Worm (Caenorhabditis elegans) whole organism, L1 larva: Measurements from ENCODE around the gene pdi-1.

Experiments
- C04F5.9 ChIP-seq: sonication (generic microtip); optimal IDR thresholded peaks from 2 replicates; lab custom pipeline; 2016; ENCODE audit warnings: missing genetic modification characterization, missing compliant biosample characterization
- C16A3.4 ChIP-seq: fragments of 150-350 bp; optimal IDR thresholded peaks from 2 replicates; lab custom pipeline; 2014; ENCODE audit warnings: missing biosample characterization, missing genetic modification characterization
- blmp-1 ChIP-seq: fragments of 150-350 bp; optimal IDR thresholded peaks from 2 replicates; lab custom pipeline; 2014; ENCODE audit warnings: missing biosample characterization, missing genetic modification characterization
- ceh-63 ChIP-seq: fragments of 200-800 bp; sonication (Bioruptor generic); optimal IDR thresholded peaks from 2 replicates; lab custom pipeline; 2018; ENCODE audit warnings: mild to moderate bottlenecking, missing genetic modification characterization, missing compliant biosample characterization
- ceh-88 ChIP-seq: fragments of 200-800 bp; sonication (Bioruptor generic); IDR thresholded peaks from 2 replicates; pipeline ENCODE4 v1.3.6; 2022; ENCODE audit warnings: missing genetic modification characterization, missing compliant biosample characterization
- ceh-90 ChIP-seq: sonication (generic microtip); optimal IDR thresholded peaks from 2 replicates; lab custom pipeline; 2016; ENCODE audit warnings: missing genetic modification characterization, missing compliant biosample characterization
- ces-1 ChIP-seq: fragments of 150-350 bp; optimal IDR thresholded peaks from 2 replicates; lab custom pipeline; 2014; ENCODE audit warnings: missing biosample characterization, missing genetic modification reagents, missing genetic modification characterization
- dpl-1 ChIP-seq, 3 experiments: fragments of 150-350 bp in 2 of 3; sonication (generic microtip) in 1 of 3; optimal IDR thresholded peaks; 2 replicates each; lab custom pipeline; 2014 to 2017; ENCODE audit warnings: missing biosample characterization in 3 of 3, missing genetic modification characterization in 3 of 3, missing genetic modification reagents in 3 of 3
- dsc-1 ChIP-seq: sonication (generic microtip); optimal IDR thresholded peaks from 2 replicates; lab custom pipeline; 2016; ENCODE audit warnings: mild to moderate bottlenecking, missing genetic modification characterization, missing compliant biosample characterization
- efl-1 ChIP-seq, 4 experiments: fragments of 150-350 bp; optimal IDR thresholded peaks in 3 of 4; peaks in 1 of 4; 1 replicate in 1 of 4; 2 replicates in 3 of 4; lab custom pipeline; 2014; ENCODE audit warnings: missing biosample characterization in 2 of 4, missing genetic modification characterization in 2 of 4, missing genetic modification reagents in 2 of 4
- efl-3 ChIP-seq: fragments of 200-800 bp; sonication (Bioruptor generic); optimal IDR thresholded peaks from 2 replicates; lab custom pipeline; 2018; ENCODE audit warnings: mild to moderate bottlenecking, missing genetic modification characterization, missing compliant biosample characterization
- egl-13 ChIP-seq: sonication (generic microtip); optimal IDR thresholded peaks from 2 replicates; lab custom pipeline; 2016; ENCODE audit warnings: missing genotype, missing genetic modification reagents, missing genetic modification characterization, missing compliant biosample characterization
- ets-5 ChIP-seq: fragments of 200-800 bp; sonication (Bioruptor generic); IDR thresholded peaks from 2 replicates; pipeline ENCODE4 v1.3.6; 2022; ENCODE audit warnings: missing genetic modification characterization, missing compliant biosample characterization
- fos-1 ChIP-seq: fragments of 150-350 bp; optimal IDR thresholded peaks from 2 replicates; lab custom pipeline; 2014; ENCODE audit warnings: missing biosample characterization, missing genetic modification characterization
- grh-1 ChIP-seq: fragments of 200-800 bp; sonication (Bioruptor generic); IDR thresholded peaks from 2 replicates; pipeline ENCODE4 v1.3.6; 2022; ENCODE audit warnings: missing genetic modification reagents, missing genetic modification characterization, missing compliant biosample characterization
- hlh-17 ChIP-seq: fragments of 200-800 bp; sonication (Bioruptor generic); optimal IDR thresholded peaks from 2 replicates; lab custom pipeline; 2018; ENCODE audit warnings: missing genetic modification characterization, mild to moderate bottlenecking, missing compliant biosample characterization, moderate library complexity, borderline replicate concordance
- hpl-2 ChIP-seq: fragments of 150-350 bp; optimal IDR thresholded peaks from 2 replicates; lab custom pipeline; 2014; ENCODE audit warnings: missing biosample characterization, missing genetic modification reagents, missing genetic modification characterization
- irx-1 ChIP-seq: sonication (generic microtip); optimal IDR thresholded peaks from 2 replicates; lab custom pipeline; 2016; ENCODE audit warnings: missing genetic modification characterization, missing compliant biosample characterization
- lin-13 ChIP-seq: fragments of 150-350 bp; optimal IDR thresholded peaks from 2 replicates; lab custom pipeline; 2014; ENCODE audit warnings: missing biosample characterization, missing genetic modification reagents, missing genetic modification characterization
- lin-15B ChIP-seq: fragments of 150-350 bp; sonication (generic microtip); optimal IDR thresholded peaks from 3 replicates; lab custom pipeline; 2014; ENCODE audit warnings: missing biosample characterization, missing genetic modification characterization
- lin-35 ChIP-seq, 2 experiments: fragments of 150-350 bp; optimal IDR thresholded peaks; 2 replicates each; lab custom pipeline; 2014; ENCODE audit warnings: missing biosample characterization in 2 of 2, missing genetic modification characterization in 2 of 2, missing genetic modification reagents in 2 of 2
- lin-39 ChIP-seq: fragments of 150-350 bp; optimal IDR thresholded peaks from 2 replicates; lab custom pipeline; 2014; ENCODE audit warnings: missing biosample characterization, missing genetic modification reagents, missing genetic modification characterization
- lir-3 ChIP-seq: sonication (generic microtip); optimal IDR thresholded peaks from 2 replicates; lab custom pipeline; 2016; ENCODE audit warnings: mild to moderate bottlenecking, missing genetic modification characterization, moderate library complexity, missing compliant biosample characterization; ENCODE audit not compliant: poor library complexity
- mep-1 ChIP-seq: fragments of 150-350 bp; optimal IDR thresholded peaks from 2 replicates; lab custom pipeline; 2014; ENCODE audit warnings: missing biosample characterization, missing genetic modification characterization
- nhr-11 ChIP-seq: fragments of 150-350 bp; optimal IDR thresholded peaks from 2 replicates; lab custom pipeline; 2014; ENCODE audit warnings: missing biosample characterization, missing genetic modification characterization
- nhr-19 ChIP-seq: fragments of 200-800 bp; sonication (Bioruptor generic); conservative IDR thresholded peaks from 2 replicates; pipeline ENCODE4 v1.3.6; 2022; ENCODE audit warnings: missing genetic modification characterization, missing compliant biosample characterization
- nhr-20 ChIP-seq: sonication (generic microtip); optimal IDR thresholded peaks from 2 replicates; lab custom pipeline; 2016; ENCODE audit warnings: mild to moderate bottlenecking, missing genetic modification characterization, missing compliant biosample characterization
- nhr-237 ChIP-seq: fragments of 150-350 bp; optimal IDR thresholded peaks from 2 replicates; lab custom pipeline; 2014; ENCODE audit warnings: missing biosample characterization, missing genetic modification characterization
- nhr-28 ChIP-seq: fragments of 150-350 bp; optimal IDR thresholded peaks from 2 replicates; lab custom pipeline; 2014; ENCODE audit warnings: missing biosample characterization, missing genetic modification characterization
- nhr-47 ChIP-seq: sonication (generic microtip); optimal IDR thresholded peaks from 2 replicates; lab custom pipeline; 2016; ENCODE audit warnings: mild to moderate bottlenecking, missing genetic modification characterization, moderate library complexity, missing compliant biosample characterization
- nhr-71 ChIP-seq: sonication (generic microtip); optimal IDR thresholded peaks from 2 replicates; lab custom pipeline; 2016; ENCODE audit warnings: mild to moderate bottlenecking, missing genetic modification characterization, moderate library complexity, missing compliant biosample characterization
- nhr-76 ChIP-seq: sonication (generic microtip); optimal IDR thresholded peaks from 2 replicates; lab custom pipeline; 2017; ENCODE audit warnings: missing biosample characterization, missing genetic modification characterization
- nhr-84 ChIP-seq: sonication (generic microtip); optimal IDR thresholded peaks from 2 replicates; lab custom pipeline; 2017; ENCODE audit warnings: missing biosample characterization, missing genetic modification characterization
- nhr-85 ChIP-seq: sonication (generic microtip); peaks from one replicate; lab custom pipeline; 2016; ENCODE audit warnings: missing genetic modification characterization, inconsistent platforms, missing compliant biosample characterization
- nhr-90 ChIP-seq: sonication (generic microtip); optimal IDR thresholded peaks from 2 replicates; lab custom pipeline; 2016; ENCODE audit warnings: mild to moderate bottlenecking, missing genetic modification characterization, missing compliant biosample characterization; ENCODE audit not compliant: poor library complexity
- pag-3 ChIP-seq: sonication (generic microtip); optimal IDR thresholded peaks from 2 replicates; lab custom pipeline; 2017; ENCODE audit warnings: missing genetic modification characterization, mild to moderate bottlenecking, missing compliant biosample characterization, antibody characterized with exemption, borderline replicate concordance; ENCODE audit not compliant: insufficient read depth
- pqm-1 ChIP-seq: sonication (generic microtip); optimal IDR thresholded peaks from 3 replicates; lab custom pipeline; 2017; ENCODE audit warnings: missing biosample characterization, missing genetic modification characterization
- rnt-1 ChIP-seq: sonication (generic microtip); optimal IDR thresholded peaks from 2 replicates; lab custom pipeline; 2016; ENCODE audit warnings: mild to moderate bottlenecking, missing genetic modification characterization, moderate library complexity, missing compliant biosample characterization
- skn-1 ChIP-seq: fragments of 150-350 bp; optimal IDR thresholded peaks from 2 replicates; lab custom pipeline; 2014; ENCODE audit warnings: missing biosample characterization, missing genetic modification characterization
- snpc-4 ChIP-seq: fragments of 150-350 bp; optimal IDR thresholded peaks from 2 replicates; lab custom pipeline; 2014; ENCODE audit warnings: missing biosample characterization, missing genetic modification characterization
- sox-4 ChIP-seq: sonication (generic microtip); optimal IDR thresholded peaks from 2 replicates; lab custom pipeline; 2016; ENCODE audit warnings: missing genetic modification characterization, missing compliant biosample characterization
- unc-130 ChIP-seq: fragments of 150-350 bp; optimal IDR thresholded peaks from 2 replicates; lab custom pipeline; 2017; ENCODE audit warnings: missing biosample characterization, missing genetic modification characterization, inconsistent platforms
- unc-86 ChIP-seq: sonication (generic microtip); optimal IDR thresholded peaks from 2 replicates; lab custom pipeline; 2016; ENCODE audit warnings: missing genetic modification characterization, missing compliant biosample characterization
- zip-4 ChIP-seq: fragments of 200-800 bp; sonication (Bioruptor generic); optimal IDR thresholded peaks from 2 replicates; lab custom pipeline; 2018; ENCODE audit warnings: mild to moderate bottlenecking, missing genetic modification characterization, moderate library complexity, missing compliant biosample characterization
- ztf-4 ChIP-seq: fragments of 150-350 bp; optimal IDR thresholded peaks from 2 replicates; lab custom pipeline; 2014; ENCODE audit warnings: missing biosample characterization, missing genetic modification characterization

pdi-1 gene

DNA sequence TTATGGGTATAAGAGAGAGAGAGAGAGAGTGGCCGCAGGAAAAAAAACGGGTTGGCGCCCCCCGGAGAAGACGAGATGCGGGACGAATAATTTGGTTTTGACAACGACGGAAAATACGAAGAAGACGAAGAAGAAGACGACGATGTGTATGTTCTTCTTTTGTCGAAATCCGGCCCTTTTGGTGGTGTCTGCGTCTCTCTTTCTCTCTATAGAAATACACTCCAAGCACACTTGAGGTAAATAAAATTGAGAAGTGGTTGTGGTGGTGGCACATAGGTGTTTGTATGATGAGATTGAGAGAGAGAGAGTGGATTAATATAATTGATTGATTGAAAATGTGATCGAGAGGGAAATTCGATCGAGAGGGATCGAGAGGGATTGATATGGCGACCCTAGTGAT is 28.4 kb downstream of the pdi-1 start (continued):
- TF ChIP-seq nhr-90 (tag; lab: Kevin White, UChicago) (no peak), ceh-63 (GFP tag; lab: Kevin White, UChicago) (no peak), nhr-20 (peak; percentile 48), nhr-84 (tag; lab: Kevin White, UChicago) (no peak), lin-39 (tag; lab: Kevin White, UChicago) (no peak), pag-3 (tag; lab: Kevin White, UChicago) (no peak), lin-35 (GFP tag; optimal IDR thresholded peaks at IDR 0.05; lab: Kevin White, UChicago) (peak; percentile 17 to 30), mep-1 (peak; percentile 28), fos-1 (peak; percentile 13), grh-1 (GFP tag; lab: Robert Waterston, UW) (no peak; the same call in 1 of the 2 replicates), rnt-1 (tag; lab: Kevin White, UChicago) (no peak), nhr-85 (peak; percentile 78), nhr-237 (tag; lab: Kevin White, UChicago) (no peak), dsc-1 (no peak), zip-4 (GFP tag; lab: Kevin White, UChicago) (no peak), sox-4 (tag; lab: Kevin White, UChicago) (no peak), efl-1 (optimal IDR thresholded peaks at IDR 0.05; lab: Kevin White, UChicago) (peak in 1 of 2 experiments; percentile 18), efl-1 (GFP tag; optimal IDR thresholded peaks at IDR 0.05 in 1 of 2; lab: Kevin White, UChicago) (peak in 1 of 2 experiments; percentile 85), ceh-90 (no peak), lir-3 (tag; lab: Kevin White, UChicago) (no peak), unc-86 (no peak), hpl-2 (no peak), nhr-19 (GFP tag; lab: Robert Waterston, UW) (no peak), blmp-1 (tag; lab: Kevin White, UChicago) (peak; percentile 86), pqm-1 (tag; lab: Kevin White, UChicago) (no peak), nhr-28 (tag; lab: Kevin White, UChicago) (no peak), nhr-47 (tag; lab: Kevin White, UChicago) (peak; percentile 36), ets-5 (GFP tag; lab: Robert Waterston, UW) (no peak), ztf-4 (tag; lab: Kevin White, UChicago) (no peak), skn-1 (tag; lab: Kevin White, UChicago) (peak; percentile 20), efl-3 (GFP tag; lab: Kevin White, UChicago) (no peak), ces-1 (GFP tag; lab: Kevin White, UChicago) (no peak), ceh-88 (GFP tag; lab: Robert Waterston, UW) (no peak), nhr-71 (tag; lab: Kevin White, UChicago) (peak; percentile 41), irx-1 (tag; lab: Kevin White, UChicago) (no peak), C04F5.9 (tag; lab: Kevin White, UChicago) (no peak), lin-15B (tag; lab: Kevin White, UChicago) (no peak), lin-13 (GFP tag; lab: Kevin White, UChicago) (peak; percentile 25), hlh-17 (GFP tag; lab: Kevin White, UChicago) (no peak), snpc-4 (no peak), egl-13 (tag; lab: Kevin White, UChicago) (no peak), nhr-76 (tag; lab: Kevin White, UChicago) (no peak), nhr-11 (tag; lab: Kevin White, UChicago) (no peak), dpl-1 (GFP tag; optimal IDR thresholded peaks at IDR 0.05; lab: Kevin White, UChicago) (no peak), unc-130 (no peak), C16A3.4 (tag; lab: Kevin White, UChicago) (no peak)
